Worm (Caenorhabditis elegans): ENCODE results near the gene fbxc-52.
A peak's percentile ranks its signal among the peaks of the same experiment; 100 is the strongest.

The fbxc-52 gene

ce11 chrII:3682770-3683234 lies 34.3 kb upstream of the fbxc-52 start, which contains the start of gene F19B10.1 (continued):
- TF ChIP-seq blmp-1 (tag; optimal IDR thresholded peaks at IDR 0.05) (peak; percentile 79), lin-13 (GFP tag; optimal IDR thresholded peaks at IDR 0.05) (peak; percentile 72), ces-1 (GFP tag; optimal IDR thresholded peaks at IDR 0.05) (no peak), nhr-12 (tag; optimal IDR thresholded peaks at IDR 0.05) (no peak), zip-4 (GFP tag; optimal IDR thresholded peaks at IDR 0.05) (peak; percentile 6), mab-9 (GFP tag; IDR thresholded peaks at IDR 0.05) (0 out of 2 replicates have a peak, but pooled peaks have one; percentile 23), ama-1 (optimal IDR thresholded peaks at IDR 0.05) (no peak), snpc-4 (tag; optimal IDR thresholded peaks at IDR 0.05) (peak; percentile 68), nhr-76 (tag; optimal IDR thresholded peaks at IDR 0.05) (no peak), fos-1 (tag; optimal IDR thresholded peaks at IDR 0.05) (no peak), sptf-1 (tag; optimal IDR thresholded peaks at IDR 0.05) (no peak), C16A3.4 (tag; optimal IDR thresholded peaks at IDR 0.05) (peak; percentile 86)

ce11 chrII:3684487-3685067 lies 32.5 kb upstream of the fbxc-52 start:
- TF ChIP-seq jun-1 (tag; optimal IDR thresholded peaks at IDR 0.05) (no peak), snu-23 (GFP tag; optimal IDR thresholded peaks at IDR 0.05) (no peak), efl-1 (optimal IDR thresholded peaks at IDR 0.05) (no peak), efl-1 (GFP tag; optimal IDR thresholded peaks at IDR 0.05 in 1 of 2) (peak in 1 of 2 experiments; percentile 78), skn-1 (tag; optimal IDR thresholded peaks at IDR 0.05) (peak; percentile 17), zip-4 (GFP tag; optimal IDR thresholded peaks at IDR 0.05) (peak; percentile 47), hlh-4 (tag; optimal IDR thresholded peaks at IDR 0.05) (no peak)

- TF ChIP-seq swsn-7 (tag; optimal IDR thresholded peaks at IDR 0.05) = no peak
- TF ChIP-seq isw-1 (GFP tag; IDR thresholded peaks at IDR 0.05) = no peak
- no peak for TF ChIP-seq Y116A8C.19 (tag; optimal IDR thresholded peaks at IDR 0.05; ENCODE audit: borderline replicate concordance)
- TF ChIP-seq elt-3 (tag; optimal IDR thresholded peaks at IDR 0.05) = no peak
- no peak for TF ChIP-seq nhr-71 (tag; optimal IDR thresholded peaks at IDR 0.05)
- no peak for TF ChIP-seq pqm-1 (tag; optimal IDR thresholded peaks at IDR 0.05)
- TF ChIP-seq zag-1 (tag; optimal IDR thresholded peaks at IDR 0.05) = no peak
- TF ChIP-seq efl-1 (optimal IDR thresholded peaks at IDR 0.05) = no peak
- no peak for TF ChIP-seq efl-1 (GFP tag; optimal IDR thresholded peaks at IDR 0.05 in 1 of 2)
Measured at ce11 chrII:3688333-3688732, 28.7 kb upstream of the fbxc-52 start, which contains the start of gene ifas-1. Gene ifas-1 (minus strand): TSS chrII:3688719.

- TF ChIP-seq unc-86 (tag; optimal IDR thresholded peaks at IDR 0.05) = no peak
- TF ChIP-seq nhr-12 (tag; optimal IDR thresholded peaks at IDR 0.05) = no peak
- no peak for TF ChIP-seq F16B12.6 (tag; optimal IDR thresholded peaks at IDR 0.05)
- TF ChIP-seq nhr-77 (tag; optimal IDR thresholded peaks at IDR 0.05) = no peak
- TF ChIP-seq efl-1 (optimal IDR thresholded peaks at IDR 0.05) = no peak
- TF ChIP-seq efl-1 (GFP tag; optimal IDR thresholded peaks at IDR 0.05 in 1 of 2) = no peak
Measured at ce11 chrII:3690646-3691045, 26.4 kb upstream of the fbxc-52 start, which contains the start of gene srx-101. Gene srx-101 (minus strand): TSS chrII:3690746.

ce11 chrII:3694664-3695063 lies 22.4 kb upstream of the fbxc-52 start, which contains the start of gene srx-102:
Gene srx-102 (minus strand): TSS chrII:3694764.
- TF ChIP-seq C16A3.4 (tag; optimal IDR thresholded peaks at IDR 0.05) = no peak
- TF ChIP-seq irx-1 (tag; optimal IDR thresholded peaks at IDR 0.05) = no peak
- no peak for TF ChIP-seq xbp-1 (tag; optimal IDR thresholded peaks at IDR 0.05)
- TF ChIP-seq dsc-1 (tag; optimal IDR thresholded peaks at IDR 0.05) = no peak
- no peak for TF ChIP-seq nhr-12 (tag; optimal IDR thresholded peaks at IDR 0.05)
- no peak for TF ChIP-seq nhr-19 (GFP tag; conservative IDR thresholded peaks at IDR 0.05)
- no peak for TF ChIP-seq nhr-47 (tag; optimal IDR thresholded peaks at IDR 0.05)
- TF ChIP-seq nhr-20 (tag; optimal IDR thresholded peaks at IDR 0.05) = no peak
- no peak for TF ChIP-seq Y116A8C.19 (tag; optimal IDR thresholded peaks at IDR 0.05; ENCODE audit: borderline replicate concordance)
- TF ChIP-seq mef-2 (tag; optimal IDR thresholded peaks at IDR 0.05) = no peak
- no peak for TF ChIP-seq hpl-2 (GFP tag; optimal IDR thresholded peaks at IDR 0.05)
- TF ChIP-seq mep-1 (tag; optimal IDR thresholded peaks at IDR 0.05) = no peak
- no peak for TF ChIP-seq ztf-4 (tag; optimal IDR thresholded peaks at IDR 0.05)
- TF ChIP-seq nhr-77 (tag; optimal IDR thresholded peaks at IDR 0.05) = no peak
- no peak for TF ChIP-seq ceh-88 (GFP tag; IDR thresholded peaks at IDR 0.05)
- TF ChIP-seq C34B4.2 (tag; optimal IDR thresholded peaks at IDR 0.05) = no peak
